Worm (Caenorhabditis elegans) whole organism, mixed stage, embryonic: ENCODE measurements around the gene Y39E4A.1.

ENCODE experiments used
- bed-3 ChIP-seq: fragments of 200-800 bp; sonication (Bioruptor generic); optimal IDR thresholded peaks from 3 replicates; lab custom pipeline; 2018; ENCODE audit warnings: mild to moderate bottlenecking, missing genetic modification characterization, moderate library complexity, missing compliant biosample characterization
- ceh-43 ChIP-seq: fragments of 200-800 bp; sonication (Bioruptor generic); optimal IDR thresholded peaks from 2 replicates; lab custom pipeline; 2018; ENCODE audit warnings: mild to moderate bottlenecking, missing genetic modification characterization, moderate library complexity, missing compliant biosample characterization
- lin-13 ChIP-seq: fragments of 150-350 bp; optimal IDR thresholded peaks from 2 replicates; lab custom pipeline; 2014; ENCODE audit warnings: missing biosample characterization, missing genetic modification characterization
- lsy-2 ChIP-seq: fragments of 150-350 bp; optimal IDR thresholded peaks from 2 replicates; lab custom pipeline; 2014; ENCODE audit warnings: missing biosample characterization, missing genetic modification characterization
- nhr-237 ChIP-seq: fragments of 150-350 bp; optimal IDR thresholded peaks from 2 replicates; lab custom pipeline; 2014; ENCODE audit warnings: missing biosample characterization, missing genetic modification characterization
- snpc-4 ChIP-seq: fragments of 150-350 bp; optimal IDR thresholded peaks from 2 replicates; lab custom pipeline; 2014; ENCODE audit warnings: missing biosample characterization, missing genetic modification characterization
- zip-8 ChIP-seq: fragments of 150-350 bp; optimal IDR thresholded peaks from 2 replicates; lab custom pipeline; 2014; ENCODE audit warnings: missing biosample characterization, missing genetic modification characterization

DNA sequence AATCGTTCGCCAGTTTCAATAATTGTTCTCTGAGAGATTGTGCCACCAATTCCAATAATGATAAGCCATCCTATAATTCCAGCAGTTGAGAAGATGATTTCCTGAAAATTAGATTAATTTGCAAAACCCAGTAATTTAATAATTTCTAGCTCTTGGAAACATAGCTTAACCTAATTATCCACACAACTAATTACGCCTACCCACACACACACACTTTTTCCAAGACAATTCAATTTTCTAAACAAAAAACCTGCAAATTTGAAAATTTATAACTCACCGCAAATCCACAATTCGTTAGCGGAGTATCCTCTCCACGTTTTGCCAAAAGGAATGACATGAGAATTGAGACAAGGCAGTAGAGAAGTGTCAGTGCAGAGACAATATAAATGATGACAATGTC, 34.8 kb upstream of the Y39E4A.1 start:
- TF ChIP-seq bed-3 (GFP tag; lab: Kevin White, UChicago) (no peak), snpc-4 (tag; lab: Kevin White, UChicago) (no peak), lin-13 (tag; lab: Kevin White, UChicago) (no peak), nhr-237 (tag; lab: Kevin White, UChicago) (no peak), lsy-2 (tag; lab: Kevin White, UChicago) (no peak), zip-8 (tag; lab: Kevin White, UChicago) (no peak), ceh-43 (GFP tag; lab: Kevin White, UChicago) (no peak)
